Worm (Caenorhabditis elegans): ENCODE data around the gene piit-1.

- TF ChIP-seq sox-4 (tag; optimal IDR thresholded peaks at IDR 0.05) (no peak), mdl-1 (tag; optimal IDR thresholded peaks at IDR 0.05) (no peak), nhr-28 (tag; optimal IDR thresholded peaks at IDR 0.05) (no peak), lir-3 (tag; optimal IDR thresholded peaks at IDR 0.05; ENCODE audit: poor library complexity) (no peak), unc-86 (tag; optimal IDR thresholded peaks at IDR 0.05) (no peak), ama-1 (optimal IDR thresholded peaks at IDR 0.05) (no peak), lin-15B (tag; optimal IDR thresholded peaks at IDR 0.05) (no peak), ceh-82 (tag; optimal IDR thresholded peaks at IDR 0.05) (no peak), unc-62 (GFP tag; optimal IDR thresholded peaks at IDR 0.05) (no peak), aly-2 (tag; optimal IDR thresholded peaks at IDR 0.05) (no peak), C34B4.2 (tag; optimal IDR thresholded peaks at IDR 0.05) (no peak)
These were observed 21.2 kb upstream of the piit-1 start for ce11 chrV:11631128-11631527.
